Fruit fly (Drosophila melanogaster): ENCODE results near the gene Eogt.

Gene Eogt

dm6 chr2L:2426444-2427188 is 45.7 kb downstream of the Eogt start (continued):
- TF ChIP-seq CG2678 (tag; optimal IDR thresholded peaks at IDR 0.05) (peak; percentile 62), CG8944 (GFP tag; optimal IDR thresholded peaks at IDR 0.05) (peak; percentile 35), CG9817 (tag; optimal IDR thresholded peaks at IDR 0.05) (peak; percentile 47), hbn (GFP tag; IDR thresholded peaks at IDR 0.05; ENCODE audit: partially characterized antibody) (no peak), CG9215 (GFP tag; IDR thresholded peaks at IDR 0.05) (no peak), ewg (GFP tag; optimal IDR thresholded peaks at IDR 0.05) (peak; percentile 51), D19B (GFP tag; optimal IDR thresholded peaks at IDR 0.05) (no peak), lilli (GFP tag; optimal IDR thresholded peaks at IDR 0.05) (peak; percentile 56), bsh (GFP tag; optimal IDR thresholded peaks at IDR 0.05) (peak; percentile 63 to 77), cas (GFP tag; IDR thresholded peaks at IDR 0.05) (no peak), Neu2 (GFP tag; optimal IDR thresholded peaks at IDR 0.05; ENCODE audit: borderline replicate concordance) (no peak), ci (GFP tag; IDR thresholded peaks at IDR 0.05) (peak; percentile 82), CG3065 (GFP tag; optimal IDR thresholded peaks at IDR 0.05) (no peak), GATAe (GFP tag; conservative IDR thresholded peaks at IDR 0.05) (no peak), Hr78 (GFP tag; optimal IDR thresholded peaks at IDR 0.05) (no peak), Mes4 (GFP tag; optimal IDR thresholded peaks at IDR 0.05) (peak; percentile 36), CG2120 (GFP tag; optimal IDR thresholded peaks at IDR 0.05) (peak; percentile 38), CG7839 (tag; optimal IDR thresholded peaks at IDR 0.05) (peak; percentile 66), pnt (GFP tag; optimal IDR thresholded peaks at IDR 0.05) (peak; percentile 44), CG13296 (GFP tag; optimal IDR thresholded peaks at IDR 0.05) (no peak), bigmax (GFP tag; optimal IDR thresholded peaks at IDR 0.05) (no peak), CG12391 (tag; optimal IDR thresholded peaks at IDR 0.05) (peak; percentile 44), CTCF (GFP tag; optimal IDR thresholded peaks at IDR 0.05) (no peak), CG7928 (GFP tag; optimal IDR thresholded peaks at IDR 0.05) (no peak), dimm (GFP tag; IDR thresholded peaks at IDR 0.05) (peak; percentile 30; the same call in 1 of the 2 replicates), CG6654 (GFP tag; optimal IDR thresholded peaks at IDR 0.05) (no peak), shn (GFP tag; optimal IDR thresholded peaks at IDR 0.05) (no peak), abd-A (tag; optimal IDR thresholded peaks at IDR 0.05) (no peak), CG10654 (GFP tag; optimal IDR thresholded peaks at IDR 0.05) (peak; percentile 26), ro (GFP tag; IDR thresholded peaks at IDR 0.05) (no peak), Jarid2 (GFP tag; optimal IDR thresholded peaks at IDR 0.05) (no peak), NK7.1 (GFP tag; optimal IDR thresholded peaks at IDR 0.05) (peak; percentile 12), gsb (GFP tag; IDR thresholded peaks at IDR 0.05) (no peak), HLH54F (GFP tag; optimal IDR thresholded peaks at IDR 0.05) (peak; percentile 9), CG4707 (GFP tag; optimal IDR thresholded peaks at IDR 0.05) (no peak), ems (GFP tag; optimal IDR thresholded peaks at IDR 0.05) (peak; percentile 32), CG10462 (GFP tag; optimal IDR thresholded peaks at IDR 0.05) (no peak), Spps (tag; optimal IDR thresholded peaks at IDR 0.05) (no peak), dmrt11E (tag; optimal IDR thresholded peaks at IDR 0.05) (no peak), bab2 (GFP tag; optimal IDR thresholded peaks at IDR 0.05) (peak; percentile 44), CG1233 (GFP tag; optimal IDR thresholded peaks at IDR 0.05) (no peak), onecut (GFP tag; IDR thresholded peaks at IDR 0.05) (0 out of 2 replicates have a peak, but pooled peaks have one; percentile 32), emc (GFP tag; optimal IDR thresholded peaks at IDR 0.05) (no peak), Sox100B (GFP tag; optimal IDR thresholded peaks at IDR 0.05) (peak; percentile 44), slbo (GFP tag; IDR thresholded peaks at IDR 0.05) (0 out of 2 replicates have a peak, but pooled peaks have one; percentile 20), Dref (GFP tag; IDR thresholded peaks at IDR 0.05) (no peak), CG15479 (GFP tag; optimal IDR thresholded peaks at IDR 0.05) (no peak), cg (GFP tag; optimal IDR thresholded peaks at IDR 0.05) (no peak), Dip3 (GFP tag; optimal IDR thresholded peaks at IDR 0.05) (no peak), CG18262 (tag; optimal IDR thresholded peaks at IDR 0.05) (peak; percentile 42)

All from whole organism, embryonic.